Worm (Caenorhabditis elegans) whole organism, late embryonic: Measurements from ENCODE around the gene hcf-1.

Experiments used
- elt-2 ChIP-seq: sonication (generic microtip); optimal IDR thresholded peaks from 2 replicates; lab custom pipeline; 2016; ENCODE audit warnings: missing genetic modification reagents, missing genetic modification characterization, missing compliant biosample characterization
- fkh-10 ChIP-seq: fragments of 150-350 bp; optimal IDR thresholded peaks from 2 replicates; lab custom pipeline; 2014; ENCODE audit warnings: missing biosample characterization, missing genetic modification reagents, missing genetic modification characterization
- nhr-11 ChIP-seq: fragments of 150-350 bp; optimal IDR thresholded peaks from 2 replicates; lab custom pipeline; 2014; ENCODE audit warnings: missing biosample characterization, missing genetic modification characterization
- pha-4 ChIP-seq: fragments of 150-350 bp; optimal IDR thresholded peaks from 2 replicates; lab custom pipeline; 2018; ENCODE audit warnings: missing biosample characterization, missing genetic modification reagents, missing genetic modification characterization

DNA sequence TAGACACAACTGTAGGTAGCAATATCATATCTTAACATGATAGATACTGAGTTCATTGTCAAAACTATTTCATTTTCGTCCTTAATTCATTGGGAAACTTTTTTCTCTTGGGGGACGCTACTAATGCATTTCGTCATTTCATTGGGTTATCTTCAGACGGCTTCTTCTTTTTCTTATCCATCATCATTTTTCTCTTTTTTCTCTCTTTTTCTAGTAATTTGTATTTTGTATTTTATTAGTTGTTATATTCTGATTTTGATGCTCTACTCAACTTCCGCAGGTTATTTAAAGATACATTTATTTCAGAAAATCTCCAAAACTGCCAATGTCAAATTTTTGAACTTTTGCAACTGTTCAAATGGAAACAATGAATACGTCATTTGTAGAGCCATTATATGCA, 30.5 kb downstream of the hcf-1 start, which contains the start of gene npr-35:
- TF ChIP-seq fkh-10 (no peak), nhr-11 (no peak), elt-2 (tag; lab: Kevin White, UChicago) (no peak), pha-4 (no peak)
